Worm (Caenorhabditis elegans): ENCODE results near the gene era-1.

era-1 gene

ce11 chrV:6726279-6726678 is 23.4 kb downstream of the era-1 start:
- no peak for TF ChIP-seq lin-11 (tag; optimal IDR thresholded peaks at IDR 0.05)
- TF ChIP-seq C38D4.7 (GFP tag; optimal IDR thresholded peaks at IDR 0.05): no peak
- no peak for TF ChIP-seq elt-4 (tag; optimal IDR thresholded peaks at IDR 0.05)
- no peak for TF ChIP-seq K09A11.1 (tag; optimal IDR thresholded peaks at IDR 0.05; ENCODE audit: insufficient read depth)
- no peak for TF ChIP-seq T23F11.4 (GFP tag; optimal IDR thresholded peaks at IDR 0.05)
- no peak for TF ChIP-seq rnt-1 (tag; optimal IDR thresholded peaks at IDR 0.05)
- TF ChIP-seq unc-42 (tag; optimal IDR thresholded peaks at IDR 0.05): peak; percentile 93
- TF ChIP-seq odd-2 (tag; optimal IDR thresholded peaks at IDR 0.05): no peak
- no peak for TF ChIP-seq pax-1 (tag; optimal IDR thresholded peaks at IDR 0.05)
- no peak for TF ChIP-seq ceh-30 (tag; optimal IDR thresholded peaks at IDR 0.05)
- TF ChIP-seq ceh-31 (tag; optimal IDR thresholded peaks at IDR 0.05): peak; percentile 33

ce11 chrV:6727222-6727621 is 24.4 kb downstream of the era-1 start, which contains the start of gene ZC487.1:
Gene ZC487.1, plus strand, starts transcription at chrV:6727522.
- TF ChIP-seq K02D7.2 (tag; optimal IDR thresholded peaks at IDR 0.05) (no peak), syd-9 (tag; optimal IDR thresholded peaks at IDR 0.05) (no peak), hlh-6 (tag; optimal IDR thresholded peaks at IDR 0.05) (no peak)

ce11 chrV:6731594-6731993 is 28.7 kb downstream of the era-1 start, which contains the start of gene grl-9:
Gene grl-9, minus strand, starts transcription at chrV:6731694.
- TF ChIP-seq K09A11.1 (tag; optimal IDR thresholded peaks at IDR 0.05; ENCODE audit: insufficient read depth) (no peak), rnt-1 (tag; optimal IDR thresholded peaks at IDR 0.05) (no peak), Y22D7AL.16 (tag; optimal IDR thresholded peaks at IDR 0.05) (no peak), pros-1 (tag; optimal IDR thresholded peaks at IDR 0.05) (no peak), unc-55 (GFP tag; optimal IDR thresholded peaks at IDR 0.05) (no peak), pha-2 (tag; optimal IDR thresholded peaks at IDR 0.05) (no peak), F13H6.1 (tag; optimal IDR thresholded peaks at IDR 0.05) (no peak), ceh-9 (tag; optimal IDR thresholded peaks at IDR 0.05) (no peak)

- TF ChIP-seq pha-2 (tag; optimal IDR thresholded peaks at IDR 0.05): no peak
- TF ChIP-seq odd-2 (tag; optimal IDR thresholded peaks at IDR 0.05): no peak
- no peak for TF ChIP-seq zip-5 (tag; optimal IDR thresholded peaks at IDR 0.05)
- TF ChIP-seq sox-4 (tag; optimal IDR thresholded peaks at IDR 0.05): no peak
- TF ChIP-seq hlh-13 (GFP tag; optimal IDR thresholded peaks at IDR 0.05): no peak
- no peak for TF ChIP-seq K09A11.1 (tag; optimal IDR thresholded peaks at IDR 0.05; ENCODE audit: insufficient read depth)
- TF ChIP-seq ceh-22 (tag; optimal IDR thresholded peaks at IDR 0.05): no peak
- no peak for TF ChIP-seq tbx-2 (tag; optimal IDR thresholded peaks at IDR 0.05)
- no peak for TF ChIP-seq pat-9 (tag; optimal IDR thresholded peaks at IDR 0.05)
- TF ChIP-seq ceh-6 (GFP tag; optimal IDR thresholded peaks at IDR 0.05): no peak
- TF ChIP-seq C38D4.7 (GFP tag; optimal IDR thresholded peaks at IDR 0.05): no peak
- no peak for TF ChIP-seq ref-2 (tag; optimal IDR thresholded peaks at IDR 0.05)
These were observed 30.1 kb downstream of the era-1 start, which contains the start of gene grl-8 for ce11 chrV:6732995-6733394. Gene grl-8, minus strand, starts transcription at chrV:6733095.

ce11 chrV:6736108-6736507 is 33.3 kb downstream of the era-1 start:
- TF ChIP-seq C38D4.7 (GFP tag; optimal IDR thresholded peaks at IDR 0.05): no peak
- TF ChIP-seq ets-4 (tag; optimal IDR thresholded peaks at IDR 0.05): no peak
- TF ChIP-seq hlh-8 (tag; optimal IDR thresholded peaks at IDR 0.05): no peak
- TF ChIP-seq fax-1 (tag; optimal IDR thresholded peaks at IDR 0.05): no peak
- no peak for TF ChIP-seq hlh-13 (GFP tag; optimal IDR thresholded peaks at IDR 0.05)
- TF ChIP-seq pha-2 (tag; optimal IDR thresholded peaks at IDR 0.05): no peak
- TF ChIP-seq pax-1 (tag; optimal IDR thresholded peaks at IDR 0.05): no peak
- no peak for TF ChIP-seq pag-3 (tag; optimal IDR thresholded peaks at IDR 0.05; ENCODE audit: borderline replicate concordance)
- TF ChIP-seq tbx-2 (tag; optimal IDR thresholded peaks at IDR 0.05): no peak
- no peak for TF ChIP-seq pha-4 (tag; optimal IDR thresholded peaks at IDR 0.05)
- TF ChIP-seq ttx-3 (tag; optimal IDR thresholded peaks at IDR 0.05): no peak
- TF ChIP-seq pros-1 (tag; optimal IDR thresholded peaks at IDR 0.05): no peak
- TF ChIP-seq ceh-6 (GFP tag; optimal IDR thresholded peaks at IDR 0.05): no peak
- TF ChIP-seq hlh-30 (tag; optimal IDR thresholded peaks at IDR 0.05; ENCODE audit: insufficient read depth): no peak
- TF ChIP-seq lim-6 (tag; optimal IDR thresholded peaks at IDR 0.05): no peak
- no peak for TF ChIP-seq dve-1 (tag; optimal IDR thresholded peaks at IDR 0.05)
- TF ChIP-seq npax-4 (tag; optimal IDR thresholded peaks at IDR 0.05): no peak
- no peak for TF ChIP-seq madf-2 (tag; optimal IDR thresholded peaks at IDR 0.05)
- TF ChIP-seq gmeb-2 (tag; optimal IDR thresholded peaks at IDR 0.05): no peak
